Worm (Caenorhabditis elegans) whole organism, L2 larva: ENCODE measurements around the gene tbx-37.
A peak's percentile ranks its signal among the peaks of the same experiment; 100 is the strongest.

Experiments
- Y55F3AM.14 ChIP-seq: fragments of 200-800 bp; sonication (Bioruptor generic); optimal IDR thresholded peaks from 2 replicates; lab custom pipeline; 2018; ENCODE audit warnings: mild to moderate bottlenecking, missing genetic modification characterization, missing compliant biosample characterization
- ZK546.5 ChIP-seq: sonication (generic microtip); optimal IDR thresholded peaks from 2 replicates; lab custom pipeline; 2017; ENCODE audit warnings: missing biosample characterization, missing genetic modification characterization
- aly-2 ChIP-seq: fragments of 150-350 bp; optimal IDR thresholded peaks from 2 replicates; lab custom pipeline; 2014; ENCODE audit warnings: missing biosample characterization, missing genetic modification characterization
- ama-1 ChIP-seq: fragments of 150-350 bp; optimal IDR thresholded peaks from 2 replicates; lab custom pipeline; 2018; ENCODE audit warnings: inconsistent platforms
- blmp-1 ChIP-seq: sonication (generic microtip); optimal IDR thresholded peaks from 2 replicates; lab custom pipeline; 2017; ENCODE audit warnings: missing genetic modification characterization, mild to moderate bottlenecking, missing compliant biosample characterization, antibody characterized with exemption, moderate library complexity; ENCODE audit not compliant: insufficient read depth
- ceh-16 ChIP-seq: fragments of 150-350 bp; optimal IDR thresholded peaks from 2 replicates; lab custom pipeline; 2014; ENCODE audit warnings: missing biosample characterization, missing genetic modification characterization
- crh-2 ChIP-seq: sonication (generic microtip); optimal IDR thresholded peaks from 2 replicates; lab custom pipeline; 2017; ENCODE audit warnings: missing biosample characterization, missing genetic modification characterization
- dmd-4 ChIP-seq: sonication (generic microtip); optimal IDR thresholded peaks from 2 replicates; lab custom pipeline; 2017; ENCODE audit warnings: missing biosample characterization, missing genetic modification characterization
- egl-27 ChIP-seq: sonication (generic microtip); optimal IDR thresholded peaks from 3 replicates; lab custom pipeline; 2017; ENCODE audit warnings: missing biosample characterization, missing genetic modification reagents, missing genetic modification characterization
- fos-1 ChIP-seq: fragments of 150-350 bp; optimal IDR thresholded peaks from 2 replicates; lab custom pipeline; 2014; ENCODE audit warnings: missing biosample characterization, missing genetic modification characterization
- gmeb-1 ChIP-seq: fragments of 150-350 bp; optimal IDR thresholded peaks from 2 replicates; lab custom pipeline; 2014; ENCODE audit warnings: missing biosample characterization, missing genetic modification characterization
- lin-11 ChIP-seq: fragments of 150-350 bp; sonication (generic microtip); optimal IDR thresholded peaks from 2 replicates; lab custom pipeline; 2014; ENCODE audit warnings: missing biosample characterization, missing genetic modification characterization, inconsistent platforms, mixed read lengths
- lin-13 ChIP-seq: fragments of 150-350 bp; optimal IDR thresholded peaks from 2 replicates; lab custom pipeline; 2014; ENCODE audit warnings: missing biosample characterization, missing genetic modification reagents, missing genetic modification characterization
- lin-39 ChIP-seq: fragments of 150-350 bp; optimal IDR thresholded peaks from 2 replicates; lab custom pipeline; 2014; ENCODE audit warnings: missing biosample characterization, missing genetic modification reagents, missing genetic modification characterization
- mab-5 ChIP-seq: fragments of 150-350 bp; optimal IDR thresholded peaks from 2 replicates; lab custom pipeline; 2014; ENCODE audit warnings: missing biosample characterization, missing genetic modification characterization
- mbf-1 ChIP-seq: sonication (generic microtip); optimal IDR thresholded peaks from 2 replicates; lab custom pipeline; 2017; ENCODE audit warnings: missing biosample characterization, missing genetic modification characterization
- mdl-1 ChIP-seq, 2 experiments: fragments of 150-350 bp in 1 of 2; sonication (generic microtip) in 1 of 2; optimal IDR thresholded peaks; 2 replicates each; lab custom pipeline; 2017; ENCODE audit warnings: missing biosample characterization in 2 of 2, missing genetic modification characterization in 2 of 2
- nhr-129 ChIP-seq: fragments of 150-350 bp; optimal IDR thresholded peaks from 2 replicates; lab custom pipeline; 2014; ENCODE audit warnings: missing biosample characterization, missing genetic modification characterization
- nhr-21 ChIP-seq: fragments of 150-350 bp; optimal IDR thresholded peaks from 2 replicates; lab custom pipeline; 2014; ENCODE audit warnings: missing biosample characterization, missing genetic modification characterization
- nhr-23 ChIP-seq: fragments of 150-350 bp; optimal IDR thresholded peaks from 2 replicates; lab custom pipeline; 2014; ENCODE audit warnings: missing biosample characterization, missing genetic modification reagents, missing genetic modification characterization
- nhr-237 ChIP-seq: fragments of 150-350 bp; optimal IDR thresholded peaks from 2 replicates; lab custom pipeline; 2014; ENCODE audit warnings: missing biosample characterization, missing genetic modification characterization
- nhr-25 ChIP-seq: fragments of 150-350 bp; sonication (generic microtip); optimal IDR thresholded peaks from 3 replicates; lab custom pipeline; 2014; ENCODE audit warnings: missing biosample characterization, missing genetic modification characterization
- nhr-6 ChIP-seq: fragments of 150-350 bp; optimal IDR thresholded peaks from 2 replicates; lab custom pipeline; 2014; ENCODE audit warnings: missing biosample characterization, missing genetic modification characterization
- nhr-77 ChIP-seq: fragments of 150-350 bp; optimal IDR thresholded peaks from 2 replicates; lab custom pipeline; 2014; ENCODE audit warnings: missing biosample characterization, missing genetic modification characterization
- sem-4 ChIP-seq: fragments of 150-350 bp; optimal IDR thresholded peaks from 2 replicates; lab custom pipeline; 2014; ENCODE audit warnings: missing biosample characterization, missing genetic modification reagents, missing genetic modification characterization
- skn-1 ChIP-seq: sonication (generic microtip); optimal IDR thresholded peaks from 2 replicates; lab custom pipeline; 2017; ENCODE audit warnings: missing biosample characterization, missing genetic modification characterization
- sma-3 ChIP-seq: sonication (generic microtip); optimal IDR thresholded peaks from 2 replicates; lab custom pipeline; 2016; ENCODE audit warnings: missing genetic modification reagents, missing genetic modification characterization, missing compliant biosample characterization
- sma-9 ChIP-seq, 2 experiments: fragments of 150-350 bp in 1 of 2; sonication (generic microtip) in 1 of 2; optimal IDR thresholded peaks; 2 replicates each; lab custom pipeline; 2014 to 2016; ENCODE audit warnings: missing genetic modification characterization in 2 of 2, mild to moderate bottlenecking in 1 of 2, missing biosample characterization in 1 of 2, missing compliant biosample characterization in 1 of 2, missing genetic modification reagents in 1 of 2, moderate library complexity in 1 of 2
- unc-55 ChIP-seq: fragments of 150-350 bp; sonication (generic microtip); optimal IDR thresholded peaks from 3 replicates; lab custom pipeline; 2014; ENCODE audit warnings: missing biosample characterization, missing genetic modification reagents, missing genetic modification characterization
- unc-62 ChIP-seq: fragments of 150-350 bp; optimal IDR thresholded peaks from 2 replicates; lab custom pipeline; 2014; ENCODE audit warnings: missing biosample characterization, missing genetic modification reagents, missing genetic modification characterization
- zag-1 ChIP-seq: fragments of 150-350 bp; optimal IDR thresholded peaks from 2 replicates; lab custom pipeline; 2014; ENCODE audit warnings: missing biosample characterization, missing genetic modification characterization
- ztf-1 ChIP-seq: fragments of 200-800 bp; sonication (Bioruptor generic); conservative IDR thresholded peaks from 2 replicates; pipeline ENCODE4 v1.3.6; 2022; ENCODE audit warnings: missing genetic modification characterization, missing compliant biosample characterization
- ztf-11 ChIP-seq: sonication (generic microtip); optimal IDR thresholded peaks from 2 replicates; lab custom pipeline; 2017; ENCODE audit warnings: missing biosample characterization, missing genetic modification characterization

Gene tbx-37

DNA sequence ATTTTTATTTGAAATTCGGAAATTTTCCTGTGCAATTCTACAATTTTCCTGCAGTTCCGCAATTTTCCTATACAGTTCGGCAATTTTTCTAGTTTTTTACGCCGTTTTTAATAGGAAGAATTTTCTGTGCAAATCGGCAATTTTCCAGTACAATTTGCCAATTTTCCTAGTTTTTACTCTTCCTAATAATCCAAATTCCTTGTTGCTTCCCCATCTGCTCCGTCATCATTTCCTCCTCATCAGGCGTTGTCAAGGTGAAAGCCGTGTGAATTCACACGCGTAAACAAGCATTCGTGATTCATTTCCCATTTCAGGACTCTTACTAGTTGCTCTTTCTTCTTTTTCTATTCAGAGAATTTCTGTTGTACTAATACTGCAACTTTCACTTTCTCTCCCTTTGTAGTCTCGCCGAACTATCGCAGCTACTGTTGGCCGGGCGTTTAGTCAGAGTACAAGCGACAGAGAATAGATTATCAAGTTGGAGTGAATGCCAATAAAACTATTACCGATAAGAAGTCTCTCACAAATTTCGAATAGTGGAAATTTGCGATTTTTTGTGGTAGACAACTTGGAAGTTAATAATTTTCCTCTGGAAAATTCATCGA, 14.8 kb upstream of the tbx-37 start:
- no peak for TF ChIP-seq nhr-6 (tag; lab: Kevin White, UChicago)
- TF ChIP-seq lin-39 (tag; lab: Kevin White, UChicago) = no peak
- peak; percentile 29 for TF ChIP-seq sma-9 (GFP tag; optimal IDR thresholded peaks at IDR 0.05; lab: Kevin White, UChicago)
- TF ChIP-seq sma-9 (tag; optimal IDR thresholded peaks at IDR 0.05; lab: Kevin White, UChicago) = no peak
- peak; percentile 85 for TF ChIP-seq blmp-1 (tag; lab: Kevin White, UChicago)
- peak; percentile 97 for TF ChIP-seq fos-1

ce11 chrIII:11240776-11241175, 13.9 kb upstream of the tbx-37 start:
- no peak for TF ChIP-seq ZK546.5 (tag; lab: Kevin White, UChicago)
- TF ChIP-seq nhr-129 (tag; lab: Kevin White, UChicago) = no peak
- TF ChIP-seq ztf-1 (GFP tag; lab: Robert Waterston, UW) = no peak
- no peak for TF ChIP-seq mbf-1 (tag; lab: Kevin White, UChicago)
- peak; percentile 55 for TF ChIP-seq nhr-25 (tag; lab: Kevin White, UChicago)
- peak; percentile 55 for TF ChIP-seq blmp-1 (tag; lab: Kevin White, UChicago)
- TF ChIP-seq sma-9 (GFP tag; optimal IDR thresholded peaks at IDR 0.05; lab: Kevin White, UChicago) = peak; percentile 32
- TF ChIP-seq sma-9 (tag; optimal IDR thresholded peaks at IDR 0.05; lab: Kevin White, UChicago) = no peak
- no peak for TF ChIP-seq nhr-237 (tag; lab: Kevin White, UChicago)
- peak; percentile 81 for TF ChIP-seq fos-1
- peak; percentile 14 for TF ChIP-seq crh-2 (tag; lab: Kevin White, UChicago)
- no peak for TF ChIP-seq skn-1 (tag; lab: Kevin White, UChicago)
- TF ChIP-seq ztf-11 (tag; lab: Kevin White, UChicago) = no peak
- TF ChIP-seq nhr-77 (tag; lab: Kevin White, UChicago) = no peak
- no peak for TF ChIP-seq lin-39 (tag; lab: Kevin White, UChicago)

DNA sequence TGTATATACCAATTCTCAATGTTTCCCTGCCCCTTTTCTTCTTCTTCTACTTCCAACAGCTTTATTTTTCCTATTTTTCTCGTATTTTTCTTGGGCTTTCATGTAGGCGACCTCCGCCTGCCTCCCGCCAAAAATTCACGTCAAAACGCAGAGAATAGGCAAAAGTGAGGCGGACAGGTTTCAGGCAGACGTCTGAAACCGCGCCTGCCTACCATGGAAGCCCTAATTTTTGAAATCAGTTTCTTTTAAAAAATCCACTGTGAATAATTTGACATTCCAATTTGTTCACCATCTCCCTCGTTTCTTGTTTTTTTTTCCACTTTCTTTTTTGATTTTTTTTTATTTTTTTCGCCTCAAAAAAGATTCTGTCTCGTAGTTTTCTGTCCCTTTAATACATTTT, 11.9 kb upstream of the tbx-37 start:
- no peak for TF ChIP-seq sem-4 (tag; lab: Kevin White, UChicago)
- no peak for TF ChIP-seq zag-1 (tag; lab: Kevin White, UChicago)
- TF ChIP-seq lin-11 = no peak
- no peak for TF ChIP-seq nhr-237 (tag; lab: Kevin White, UChicago)
- no peak for TF ChIP-seq ama-1
- no peak for TF ChIP-seq dmd-4 (tag; lab: Kevin White, UChicago)
- TF ChIP-seq mab-5 (tag; lab: Kevin White, UChicago) = no peak
- TF ChIP-seq nhr-21 = no peak
- TF ChIP-seq unc-55 (GFP tag; lab: Kevin White, UChicago) = no peak
- no peak for TF ChIP-seq aly-2 (tag; lab: Kevin White, UChicago)
- no peak for TF ChIP-seq lin-39 (tag; lab: Kevin White, UChicago)
- no peak for TF ChIP-seq ztf-11 (tag; lab: Kevin White, UChicago)
- TF ChIP-seq Y55F3AM.14 (GFP tag; lab: Kevin White, UChicago) = no peak
- no peak for TF ChIP-seq egl-27 (tag; lab: Kevin White, UChicago)
- TF ChIP-seq sma-3 (GFP tag; lab: Kevin White, UChicago) = no peak
- TF ChIP-seq ceh-16 = no peak
- no peak for TF ChIP-seq nhr-25 (tag; lab: Kevin White, UChicago)

ce11 chrIII:11238309-11238708, 11.4 kb upstream of the tbx-37 start:
- no peak for TF ChIP-seq sma-3 (GFP tag; lab: Kevin White, UChicago)
- TF ChIP-seq ztf-1 (GFP tag; lab: Robert Waterston, UW) = no peak
- TF ChIP-seq unc-62 (GFP tag; lab: Kevin White, UChicago) = no peak
- no peak for TF ChIP-seq lin-11
- TF ChIP-seq mdl-1 (tag; optimal IDR thresholded peaks at IDR 0.05; lab: Kevin White, UChicago) = no peak
- no peak for TF ChIP-seq dmd-4 (tag; lab: Kevin White, UChicago)
- no peak for TF ChIP-seq gmeb-1 (tag; lab: Kevin White, UChicago)
- no peak for TF ChIP-seq ama-1
- no peak for TF ChIP-seq lin-13 (GFP tag; lab: Kevin White, UChicago)
- TF ChIP-seq nhr-23 (tag; lab: Kevin White, UChicago) = no peak
- no peak for TF ChIP-seq nhr-129 (tag; lab: Kevin White, UChicago)
